Fruit fly (Drosophila melanogaster) whole organism, embryonic: Measurements from ENCODE around the gene CG4291.

Experiments
- Awh ChIP-seq: fragments of 200-800 bp; sonication (Bioruptor generic); IDR thresholded peaks from 2 replicates; pipeline ENCODE4, ENCODE4 v1.3.6; 2022; ENCODE audit warnings: missing biosample characterization, missing genetic modification characterization
- CG10274 ChIP-seq: fragments of 200-800 bp; sonication (Bioruptor generic); optimal IDR thresholded peaks from 3 replicates; lab custom pipeline; 2017; ENCODE audit warnings: missing biosample characterization, mild to moderate bottlenecking, missing genetic modification characterization
- CG11504 ChIP-seq: fragments of 200-800 bp; sonication (Bioruptor generic); optimal IDR thresholded peaks from 3 replicates; lab custom pipeline; 2019; ENCODE audit warnings: missing biosample characterization, mild to moderate bottlenecking, missing genetic modification characterization, moderate library complexity
- CG12236 ChIP-seq: fragments of 200-800 bp; sonication (Bioruptor generic); optimal IDR thresholded peaks from 2 replicates; lab custom pipeline; 2016; ENCODE audit warnings: missing biosample characterization, missing genetic modification characterization
- CG12659 ChIP-seq: fragments of 200-800 bp; sonication (Bioruptor generic); optimal IDR thresholded peaks from 3 replicates; lab custom pipeline; 2017; ENCODE audit warnings: mild to moderate bottlenecking, missing biosample characterization, missing genetic modification reagents, missing genetic modification characterization
- CG12769 ChIP-seq: fragments of 200-800 bp; sonication (Bioruptor generic); optimal IDR thresholded peaks from 2 replicates; lab custom pipeline; 2019; ENCODE audit warnings: missing biosample characterization, mild to moderate bottlenecking, missing genetic modification characterization, moderate library complexity
- CG15073 ChIP-seq: fragments of 200-800 bp; sonication (Bioruptor generic); optimal IDR thresholded peaks from 2 replicates; lab custom pipeline; 2016; ENCODE audit warnings: missing biosample characterization, missing genetic modification characterization
- CG1647 ChIP-seq: fragments of 200-800 bp; sonication (Bioruptor generic); optimal IDR thresholded peaks from 3 replicates; lab custom pipeline; 2016; ENCODE audit warnings: missing biosample characterization, missing genetic modification characterization
- CG18262 ChIP-seq: fragments of 200-800 bp; optimal IDR thresholded peaks from 3 replicates; lab custom pipeline; 2019; ENCODE audit warnings: missing biosample characterization, mild to moderate bottlenecking, missing genetic modification characterization, moderate library complexity
- CG33213 ChIP-seq: fragments of 200-800 bp; sonication (Bioruptor generic); optimal IDR thresholded peaks from 3 replicates; lab custom pipeline; 2016; ENCODE audit warnings: missing biosample characterization, missing genetic modification characterization
- CG33557 ChIP-seq: fragments of 200-800 bp; sonication (Bioruptor generic); optimal IDR thresholded peaks from 2 replicates; lab custom pipeline; 2019; ENCODE audit warnings: missing biosample characterization, mild to moderate bottlenecking, missing genetic modification characterization, moderate library complexity
- CG4328 ChIP-seq: fragments of 200-800 bp; sonication (Bioruptor generic); optimal IDR thresholded peaks from 3 replicates; lab custom pipeline; 2017; ENCODE audit warnings: missing biosample characterization, missing genetic modification reagents, missing genetic modification characterization
- CG4820 ChIP-seq: fragments of 200-800 bp; sonication (Bioruptor generic); optimal IDR thresholded peaks from 3 replicates; lab custom pipeline; 2016; ENCODE audit warnings: missing biosample characterization, missing genetic modification characterization
- CG6175 ChIP-seq: fragments of 200-800 bp; sonication (Bioruptor generic); IDR thresholded peaks from 3 replicates; pipeline ENCODE4 v1.3.6; 2022; ENCODE audit warnings: missing biosample characterization, missing genetic modification characterization
- CG7271 ChIP-seq: fragments of 200-800 bp; sonication (Bioruptor generic); optimal IDR thresholded peaks from 2 replicates; lab custom pipeline; 2018; ENCODE audit warnings: missing biosample characterization, mild to moderate bottlenecking, missing genetic modification characterization, moderate library complexity
- CG7963 ChIP-seq: fragments of 200-800 bp; sonication (Bioruptor generic); IDR thresholded peaks from 3 replicates; pipeline ENCODE4 v1.3.6; 2022; ENCODE audit warnings: missing biosample characterization, missing genetic modification characterization; ENCODE audit not compliant: partially characterized antibody
- CG8388 ChIP-seq: fragments of 200-800 bp; sonication (Bioruptor generic); optimal IDR thresholded peaks from 2 replicates; lab custom pipeline; 2019; ENCODE audit warnings: missing biosample characterization, mild to moderate bottlenecking, missing genetic modification characterization, moderate library complexity
- CG9797 ChIP-seq: fragments of 200-800 bp; sonication (Bioruptor generic); optimal IDR thresholded peaks from 3 replicates; lab custom pipeline; 2018; ENCODE audit warnings: missing biosample characterization, mild to moderate bottlenecking, missing genetic modification characterization
- CHES-1-like ChIP-seq: fragments of 200-800 bp; sonication (Bioruptor generic); optimal IDR thresholded peaks from 2 replicates; lab custom pipeline; 2016; ENCODE audit warnings: missing biosample characterization, missing genetic modification characterization
- Dad ChIP-seq: fragments of 200-800 bp; sonication (Bioruptor generic); optimal IDR thresholded peaks from 3 replicates; lab custom pipeline; 2016; ENCODE audit warnings: missing biosample characterization, missing genetic modification characterization
- Dip3 ChIP-seq: fragments of 200-800 bp; sonication (Bioruptor generic); optimal IDR thresholded peaks from 3 replicates; lab custom pipeline; 2016; ENCODE audit warnings: missing biosample characterization, missing genetic modification characterization
- Dref ChIP-seq: fragments of 200-800 bp; sonication (Bioruptor generic); IDR thresholded peaks from 2 replicates; pipeline ENCODE4 v1.3.6; 2022; ENCODE audit warnings: missing biosample characterization, missing genetic modification characterization
- Fer1 ChIP-seq: fragments of 200-800 bp; sonication (Bioruptor generic); optimal IDR thresholded peaks from 2 replicates; lab custom pipeline; 2017; ENCODE audit warnings: missing biosample characterization, mild to moderate bottlenecking, missing genetic modification characterization
- HLH54F ChIP-seq: fragments of 200-800 bp; sonication (Bioruptor generic); optimal IDR thresholded peaks from 3 replicates; lab custom pipeline; 2016; ENCODE audit warnings: missing biosample characterization, missing genetic modification characterization
- Hmr ChIP-seq: fragments of 200-800 bp; sonication (Bioruptor generic); optimal IDR thresholded peaks from 3 replicates; lab custom pipeline; 2017; ENCODE audit warnings: mild to moderate bottlenecking, missing biosample characterization, missing genetic modification reagents, missing genetic modification characterization
- Lpt ChIP-seq: fragments of >200 bp; optimal IDR thresholded peaks from 2 replicates; lab custom pipeline; 2018; ENCODE audit warnings: missing biosample characterization, missing genetic modification characterization
- Med ChIP-seq: fragments of 200-800 bp; sonication (Bioruptor generic); peaks from one replicate; lab custom pipeline; 2016; ENCODE audit warnings: missing biosample characterization, missing genetic modification characterization, mild to moderate bottlenecking, inconsistent platforms, moderate library complexity
- Nf-YB ChIP-seq: fragments of 200-800 bp; sonication (Bioruptor generic); optimal IDR thresholded peaks from 3 replicates; lab custom pipeline; 2019; ENCODE audit warnings: missing biosample characterization, mild to moderate bottlenecking, missing genetic modification characterization, moderate library complexity
- Sry-β ChIP-seq: fragments of 200-800 bp; sonication (Bioruptor generic); optimal IDR thresholded peaks from 2 replicates; lab custom pipeline; 2018; ENCODE audit warnings: missing biosample characterization, mild to moderate bottlenecking, missing genetic modification characterization, moderate library complexity
- Sry-δ ChIP-seq: fragments of 200-800 bp; sonication (Bioruptor generic); optimal IDR thresholded peaks from 2 replicates; lab custom pipeline; 2016; ENCODE audit warnings: missing biosample characterization, missing genetic modification characterization
- Taf1 ChIP-seq: fragments of 200-800 bp; sonication (Bioruptor generic); IDR thresholded peaks from 2 replicates; pipeline ENCODE4 v1.3.6; 2022; ENCODE audit warnings: missing biosample characterization, missing genetic modification characterization
- Xbp1 ChIP-seq: fragments of 200-800 bp; sonication (Bioruptor generic); optimal IDR thresholded peaks from 3 replicates; lab custom pipeline; 2016; ENCODE audit warnings: missing biosample characterization, mild to moderate bottlenecking, missing genetic modification characterization
- YL-1 ChIP-seq: fragments of 200-800 bp; sonication (Bioruptor generic); optimal IDR thresholded peaks from 3 replicates; lab custom pipeline; 2017; ENCODE audit warnings: missing biosample characterization, mild to moderate bottlenecking, missing genetic modification characterization
- al ChIP-seq: fragments of 200-800 bp; sonication (Bioruptor generic); IDR thresholded peaks from 2 replicates; pipeline ENCODE4 v1.3.6; 2022; ENCODE audit warnings: missing biosample characterization, missing genetic modification characterization
- bsh ChIP-seq, 2 experiments: fragments of 200-800 bp; sonication (Bioruptor generic); optimal IDR thresholded peaks; 2 replicates each; lab custom pipeline; 2017 to 2018; ENCODE audit warnings: mild to moderate bottlenecking in 2 of 2, missing biosample characterization in 2 of 2, missing genetic modification characterization in 2 of 2, moderate library complexity in 1 of 2
- fd96Cb ChIP-seq: fragments of 200-800 bp; sonication (Bioruptor generic); optimal IDR thresholded peaks from 2 replicates; lab custom pipeline; 2018; ENCODE audit warnings: missing biosample characterization, mild to moderate bottlenecking, missing genetic modification characterization, moderate library complexity
- ftz-f1 ChIP-seq: fragments of 200-800 bp; sonication (Bioruptor generic); optimal IDR thresholded peaks from 2 replicates; lab custom pipeline; 2016; ENCODE audit warnings: missing biosample characterization, missing genetic modification characterization
- gcm2 ChIP-seq: fragments of 200-800 bp; sonication (Bioruptor generic); optimal IDR thresholded peaks from 2 replicates; lab custom pipeline; 2016; ENCODE audit warnings: missing biosample characterization, missing genetic modification characterization
- hkb ChIP-seq, 2 experiments: fragments of 200-800 bp in 1 of 2; fragments of >200 bp in 1 of 2; sonication (Bioruptor generic) in 1 of 2; IDR thresholded peaks in 1 of 2; optimal IDR thresholded peaks in 1 of 2; 2 replicates each; pipeline versions ENCODE4 v1.3.6 to Lab custom; 2017 to 2022; ENCODE audit warnings: missing biosample characterization in 1 of 2, missing genetic modification characterization in 1 of 2
- hth ChIP-seq: fragments of >200 bp; optimal IDR thresholded peaks from 2 replicates; lab custom pipeline; 2017; ENCODE audit warnings: inconsistent platforms
- prd ChIP-seq, 3 experiments: fragments of >200 bp in 2 of 3; fragments of 200-800 bp in 1 of 3; sonication (Bioruptor generic) in 1 of 3; optimal IDR thresholded peaks in 2 of 3; IDR thresholded peaks in 1 of 3; 2 replicates in 2 of 3; 3 replicates in 1 of 3; pipeline versions ENCODE4 v1.3.6 to Lab custom; 2017 to 2022; ENCODE audit warnings: missing biosample characterization in 1 of 3, missing genetic modification characterization in 1 of 3
- pzg ChIP-seq: fragments of 200-800 bp; sonication (Bioruptor generic); optimal IDR thresholded peaks from 3 replicates; lab custom pipeline; 2018; ENCODE audit warnings: missing biosample characterization, mild to moderate bottlenecking, missing genetic modification characterization, moderate library complexity
- slp2 ChIP-seq: fragments of 200-800 bp; sonication (Bioruptor generic); optimal IDR thresholded peaks from 2 replicates; lab custom pipeline; 2016; ENCODE audit warnings: missing biosample characterization, missing genetic modification characterization
- trh ChIP-seq: fragments of 200-800 bp; sonication (Bioruptor generic); optimal IDR thresholded peaks from 2 replicates; lab custom pipeline; 2016; ENCODE audit warnings: missing biosample characterization, missing genetic modification characterization
- unc-4 ChIP-seq: fragments of 200-800 bp; sonication (Bioruptor generic); IDR thresholded peaks from 2 replicates; pipeline ENCODE4 v1.3.6; 2022; ENCODE audit warnings: missing biosample characterization, missing genetic modification characterization; ENCODE audit not compliant: partially characterized antibody
- vnd ChIP-seq: fragments of 200-800 bp; sonication (Bioruptor generic); IDR thresholded peaks from 3 replicates; pipeline ENCODE4 v1.3.6; 2022; ENCODE audit warnings: missing biosample characterization, missing genetic modification characterization; ENCODE audit not compliant: partially characterized antibody
- zen ChIP-seq: fragments of 200-800 bp; sonication (Bioruptor generic); optimal IDR thresholded peaks from 3 replicates; lab custom pipeline; 2018; ENCODE audit warnings: missing biosample characterization, mild to moderate bottlenecking, missing genetic modification characterization, moderate library complexity

Gene CG4291

DNA sequence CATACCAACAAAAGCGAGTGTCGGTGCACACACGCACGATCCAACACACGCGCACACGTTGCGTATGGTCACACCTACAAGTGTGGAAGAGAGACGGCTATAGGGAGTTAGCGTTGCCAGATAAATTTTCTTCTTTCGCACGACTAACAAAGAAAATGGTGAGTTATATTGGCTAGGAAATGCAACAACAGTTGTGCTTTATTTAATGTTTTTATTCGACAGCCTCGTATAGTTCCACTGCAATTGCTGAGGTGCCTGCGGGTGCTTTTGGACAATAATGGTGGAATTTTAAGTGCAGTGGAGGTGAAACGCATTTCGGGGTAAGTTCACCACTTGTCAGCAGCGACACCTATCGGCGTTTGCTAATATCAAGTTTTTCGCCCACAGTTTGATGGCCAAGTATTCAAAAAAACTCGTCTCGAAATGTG lies 18.9 kb upstream of the CG4291 start (continued):
- TF ChIP-seq CG33213 (GFP tag; lab: Kevin White, UChicago) (no peak), ftz-f1 (GFP tag; lab: Kevin White, UChicago) (peak; percentile 30), CHES-1-like (GFP tag; lab: Kevin White, UChicago) (peak; percentile 18), Sry-β (GFP tag; lab: Kevin White, UChicago) (peak; percentile 10), Sry-δ (GFP tag; lab: Kevin White, UChicago) (peak; percentile 23), YL-1 (GFP tag; lab: Kevin White, UChicago) (peak; percentile 89), zen (tag; lab: Kevin White, UChicago) (no peak), CG15073 (no peak), CG9797 (GFP tag; lab: Kevin White, UChicago) (peak; percentile 76), CG18262 (tag; lab: Kevin White, UChicago) (no peak), CG7963 (0 out of 3 replicates have a peak, but pooled peaks have one; percentile 17), HLH54F (no peak), Xbp1 (GFP tag; lab: Kevin White, UChicago) (peak; percentile 6), pzg (peak; percentile 65), bsh (GFP tag; optimal IDR thresholded peaks at IDR 0.05; lab: Kevin White, UChicago) (no peak), CG12659 (GFP tag; lab: Kevin White, UChicago) (no peak), Dref (GFP tag; lab: Robert Waterston, UW) (peak; percentile 29; the same call in 1 of the 2 replicates), CG7271 (tag; lab: Kevin White, UChicago) (no peak), CG8388 (GFP tag; lab: Kevin White, UChicago) (peak; percentile 22), Awh (GFP tag; lab: Robert Waterston, UW) (no peak), CG6175 (GFP tag; lab: Robert Waterston, UW) (no peak), Taf1 (GFP tag; lab: Robert Waterston, UW) (peak; percentile 30; the same call in 1 of the 2 replicates), prd (optimal IDR thresholded peaks at IDR 0.05; lab: Kevin White, UChicago) (no peak), prd (GFP tag; IDR thresholded peaks at IDR 0.05; lab: Robert Waterston, UW) (no peak), CG4820 (GFP tag; lab: Kevin White, UChicago) (peak; percentile 17), Fer1 (GFP tag; lab: Kevin White, UChicago) (peak; percentile 43), Hmr (GFP tag; lab: Kevin White, UChicago) (peak; percentile 31), fd96Cb (tag; lab: Kevin White, UChicago) (no peak)
- TF ChIP-seq, all 482 proteins: peak for 104

DNA sequence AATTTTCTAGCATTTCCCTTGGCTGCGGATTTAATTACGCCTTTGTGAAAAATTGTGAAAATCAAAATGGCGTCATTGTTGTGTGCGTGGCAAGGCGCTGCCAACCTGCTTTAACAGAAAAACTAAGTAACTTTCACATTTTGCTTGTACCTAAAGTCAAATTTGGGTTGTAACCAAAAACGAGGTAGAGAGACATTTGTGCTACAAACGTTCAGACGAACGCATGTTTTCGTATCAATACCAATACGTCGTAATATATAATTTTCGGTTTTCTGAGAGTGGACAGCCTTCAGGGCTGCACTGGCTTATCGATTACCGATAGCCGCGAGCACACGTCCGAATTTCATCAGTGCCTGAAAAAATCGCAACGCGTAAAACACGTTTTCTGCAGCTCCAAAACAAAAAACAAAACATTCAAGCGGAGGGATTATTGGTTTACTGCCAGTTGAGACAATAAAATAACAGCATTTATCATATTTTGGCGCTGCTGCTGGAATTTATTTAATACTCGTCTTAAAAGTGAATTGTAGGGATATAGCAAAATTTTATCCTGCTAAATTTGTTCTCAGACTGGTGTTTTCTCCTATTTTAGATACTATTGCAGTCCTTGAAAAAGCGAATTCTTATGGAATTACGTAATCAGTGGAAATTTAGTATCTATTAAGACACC lies 18.4 kb upstream of the CG4291 start:
- TF ChIP-seq gcm2 (peak; percentile 65), Nf-YB (GFP tag; lab: Kevin White, UChicago) (no peak), CG11504 (tag; lab: Kevin White, UChicago) (peak; percentile 62), trh (peak; percentile 13), Dip3 (GFP tag; lab: Kevin White, UChicago) (peak; percentile 62), hth (lab: Kevin White, UChicago) (no peak), Hmr (GFP tag; lab: Kevin White, UChicago) (peak; percentile 50), al (GFP tag; lab: Robert Waterston, UW) (peak; percentile 64), vnd (GFP tag; lab: Robert Waterston, UW) (0 out of 3 replicates have a peak, but pooled peaks have one; percentile 32), Lpt (GFP tag; lab: Kevin White, UChicago) (no peak), CG33557 (GFP tag; lab: Kevin White, UChicago) (no peak), slp2 (GFP tag; lab: Kevin White, UChicago) (peak; percentile 77), pzg (peak; percentile 43), CG12769 (peak; percentile 63), Fer1 (GFP tag; lab: Kevin White, UChicago) (peak; percentile 57), CG1647 (GFP tag; lab: Kevin White, UChicago) (peak; percentile 73), CG10274 (GFP tag; lab: Kevin White, UChicago) (no peak), Dad (peak; percentile 79), CG4328 (GFP tag; lab: Kevin White, UChicago) (peak; percentile 58), unc-4 (GFP tag; lab: Robert Waterston, UW) (0 out of 2 replicates have a peak, but pooled peaks have one; percentile 29), Med (GFP tag; lab: Kevin White, UChicago) (peak; percentile 97), hkb (optimal IDR thresholded peaks at IDR 0.05; lab: Kevin White, UChicago) (peak; percentile 42), hkb (GFP tag; IDR thresholded peaks at IDR 0.05; lab: Robert Waterston, UW) (peak; percentile 55), CG12236 (GFP tag; lab: Kevin White, UChicago) (peak; percentile 38)
